Worm (Caenorhabditis elegans) whole organism, early embryonic: ENCODE results near the gene C16D2.3.

Experiments
- B0310.2 ChIP-seq: sonication (generic microtip); optimal IDR thresholded peaks from 2 replicates; lab custom pipeline; 2016; ENCODE audit warnings: mild to moderate bottlenecking, missing genetic modification characterization, missing compliant biosample characterization
- aly-1 ChIP-seq: sonication (generic microtip); optimal IDR thresholded peaks from 2 replicates; lab custom pipeline; 2016; ENCODE audit warnings: missing genetic modification characterization, missing compliant biosample characterization
- ama-1 ChIP-seq: fragments of 150-350 bp; optimal IDR thresholded peaks from 2 replicates; lab custom pipeline; 2014
- ceh-13 ChIP-seq: fragments of 200-800 bp; sonication (Bioruptor generic); optimal IDR thresholded peaks from 2 replicates; lab custom pipeline; 2018; ENCODE audit warnings: mild to moderate bottlenecking, missing genetic modification characterization, missing compliant biosample characterization
- ceh-36 ChIP-seq: sonication (generic microtip); optimal IDR thresholded peaks from 2 replicates; lab custom pipeline; 2016; ENCODE audit warnings: missing genetic modification characterization, inconsistent platforms, missing compliant biosample characterization
- ets-7 ChIP-seq: sonication (generic microtip); optimal IDR thresholded peaks from 2 replicates; lab custom pipeline; 2016; ENCODE audit warnings: missing genotype, missing genetic modification characterization, missing compliant biosample characterization
- flt-1 ChIP-seq: fragments of 200-800 bp; sonication (Bioruptor generic); IDR thresholded peaks from 2 replicates; pipeline ENCODE4 v1.3.6; 2022; ENCODE audit warnings: missing genetic modification characterization, missing compliant biosample characterization
- hmg-4 ChIP-seq: fragments of 200-800 bp; sonication (Bioruptor generic); optimal IDR thresholded peaks from 2 replicates; lab custom pipeline; 2018; ENCODE audit warnings: mild to moderate bottlenecking, missing genetic modification characterization, missing compliant biosample characterization
- hnd-1 ChIP-seq: sonication (generic microtip); optimal IDR thresholded peaks from 2 replicates; lab custom pipeline; 2016; ENCODE audit warnings: missing genetic modification characterization, missing compliant biosample characterization
- scrt-1 ChIP-seq: fragments of 200-800 bp; sonication (Bioruptor generic); IDR thresholded peaks from 2 replicates; pipeline ENCODE4 v1.3.6; 2022; ENCODE audit warnings: missing genetic modification characterization, missing compliant biosample characterization
- sea-1 ChIP-seq: fragments of 200-800 bp; sonication (Bioruptor generic); conservative IDR thresholded peaks from 2 replicates; pipeline ENCODE4 v1.3.6; 2022; ENCODE audit warnings: missing genetic modification characterization, missing compliant biosample characterization
- tbx-11 ChIP-seq: fragments of 200-800 bp; sonication (Bioruptor generic); IDR thresholded peaks from 2 replicates; pipeline ENCODE4 v1.3.6; 2022; ENCODE audit warnings: missing genetic modification characterization, missing compliant biosample characterization
- tbx-37 ChIP-seq: fragments of 200-800 bp; sonication (Bioruptor generic); conservative IDR thresholded peaks from 2 replicates; pipeline ENCODE4 v1.3.6; 2022; ENCODE audit warnings: missing genetic modification reagents, missing genetic modification characterization, missing compliant biosample characterization
- tra-4 ChIP-seq: sonication (generic microtip); optimal IDR thresholded peaks from 2 replicates; lab custom pipeline; 2017; ENCODE audit warnings: missing genetic modification characterization, missing compliant biosample characterization

DNA sequence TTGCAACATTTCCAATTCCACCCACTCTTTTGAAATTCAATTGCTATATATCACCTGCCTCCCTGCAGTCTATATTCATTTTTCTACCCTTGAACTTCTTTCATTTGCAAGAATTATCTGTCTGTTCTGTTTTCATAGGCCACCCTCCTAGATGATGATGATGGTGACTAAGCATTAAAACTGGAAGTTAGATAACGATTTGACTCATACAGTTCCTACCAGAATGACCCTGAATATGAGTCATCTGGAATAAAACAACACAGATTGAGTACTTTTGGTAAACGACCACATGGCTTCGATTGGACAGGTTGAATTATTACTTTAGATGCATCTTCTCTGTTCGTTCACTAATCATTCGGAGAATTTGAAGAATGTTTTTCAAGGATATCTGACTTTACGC, 13.6 kb upstream of the C16D2.3 start:
- TF ChIP-seq ama-1, result no peak
- TF ChIP-seq tbx-11 (GFP tag; lab: Robert Waterston, UW), result no peak
- no peak for TF ChIP-seq ceh-13
- TF ChIP-seq hmg-4 (GFP tag; lab: Kevin White, UChicago), result no peak
- no peak for TF ChIP-seq tra-4 (tag; lab: Kevin White, UChicago)
- no peak for TF ChIP-seq flt-1 (GFP tag; lab: Robert Waterston, UW)
- TF ChIP-seq B0310.2 (tag; lab: Kevin White, UChicago), result no peak
- no peak for TF ChIP-seq ets-7 (tag; lab: Kevin White, UChicago)
- TF ChIP-seq hnd-1 (tag; lab: Kevin White, UChicago), result no peak
- TF ChIP-seq scrt-1 (GFP tag; lab: Robert Waterston, UW), result no peak
- TF ChIP-seq ceh-36 (tag; lab: Kevin White, UChicago), result no peak
- no peak for TF ChIP-seq aly-1 (tag; lab: Kevin White, UChicago)
- no peak for TF ChIP-seq tbx-37 (GFP tag; lab: Robert Waterston, UW)
- no peak for TF ChIP-seq sea-1
